Fruit fly (Drosophila melanogaster) whole organism, adult: ENCODE results near the gene VhaSFD.

ENCODE experiments used
- CG11617 ChIP-seq: fragments of 200-800 bp; sonication (Bioruptor generic); optimal IDR thresholded peaks from 2 replicates; lab custom pipeline; 2017; ENCODE audit warnings: mild to moderate bottlenecking, missing biosample characterization, missing genetic modification reagents, missing genetic modification characterization
- CG12768 ChIP-seq: fragments of 200-800 bp; sonication (Bioruptor generic); optimal IDR thresholded peaks from 2 replicates; lab custom pipeline; 2017; ENCODE audit warnings: missing biosample characterization, missing genetic modification characterization, mild to moderate bottlenecking, moderate library complexity, missing genetic modification reagents
- CG14711 ChIP-seq: fragments of 200-800 bp; sonication (Bioruptor generic); optimal IDR thresholded peaks from 2 replicates; lab custom pipeline; 2018; ENCODE audit warnings: missing biosample characterization, mild to moderate bottlenecking, missing genetic modification characterization, moderate library complexity
- CG1620 ChIP-seq: fragments of 200-800 bp; sonication (Bioruptor generic); optimal IDR thresholded peaks from 2 replicates; lab custom pipeline; 2016; ENCODE audit warnings: missing biosample characterization, missing genetic modification characterization
- CG33017 ChIP-seq: fragments of 200-800 bp; sonication (Bioruptor generic); optimal IDR thresholded peaks from 2 replicates; lab custom pipeline; 2018; ENCODE audit warnings: missing biosample characterization, mild to moderate bottlenecking, missing genetic modification characterization, moderate library complexity
- CG5204 ChIP-seq: fragments of 200-800 bp; sonication (Bioruptor generic); optimal IDR thresholded peaks from 2 replicates; lab custom pipeline; 2016; ENCODE audit warnings: missing biosample characterization, missing genetic modification characterization
- CG7045 ChIP-seq: fragments of 200-800 bp; sonication (Bioruptor generic); optimal IDR thresholded peaks from 2 replicates; lab custom pipeline; 2017; ENCODE audit warnings: missing biosample characterization, mild to moderate bottlenecking, missing genetic modification characterization
- CG7101 ChIP-seq: fragments of 200-800 bp; sonication (Bioruptor generic); optimal IDR thresholded peaks from 2 replicates; lab custom pipeline; 2018; ENCODE audit warnings: missing biosample characterization, mild to moderate bottlenecking, missing genetic modification characterization, moderate library complexity
- Clk ChIP-seq: fragments of 200-800 bp; sonication (Bioruptor generic); optimal IDR thresholded peaks from 2 replicates; lab custom pipeline; 2017; ENCODE audit warnings: missing biosample characterization, missing genetic modification characterization
- Crg-1 ChIP-seq: fragments of 200-800 bp; sonication (Bioruptor generic); optimal IDR thresholded peaks from 2 replicates; lab custom pipeline; 2016; ENCODE audit warnings: missing biosample characterization, missing genetic modification characterization
- Hr96 ChIP-seq: fragments of 200-800 bp; sonication (Bioruptor generic); optimal IDR thresholded peaks from 2 replicates; lab custom pipeline; 2016; ENCODE audit warnings: missing biosample characterization, missing genetic modification characterization
- Mnt ChIP-seq: fragments of 200-800 bp; sonication (Bioruptor generic); optimal IDR thresholded peaks from 2 replicates; lab custom pipeline; 2016; ENCODE audit warnings: missing biosample characterization, mild to moderate bottlenecking, missing genetic modification characterization
- bab1 ChIP-seq: fragments of 200-800 bp; sonication (Bioruptor generic); optimal IDR thresholded peaks from 3 replicates; lab custom pipeline; 2019; ENCODE audit warnings: missing biosample characterization, mild to moderate bottlenecking, missing genetic modification characterization, moderate library complexity
- cic ChIP-seq: fragments of 200-800 bp; sonication (Bioruptor generic); optimal IDR thresholded peaks from 2 replicates; lab custom pipeline; 2017; ENCODE audit warnings: missing biosample characterization, mild to moderate bottlenecking, missing genetic modification characterization, moderate library complexity
- cnc ChIP-seq, 2 experiments: fragments of >200 bp; optimal IDR thresholded peaks; 2 replicates each; lab custom pipeline; 2017
- kay ChIP-seq: fragments of 200-800 bp; sonication (Bioruptor generic); peaks from one replicate; lab custom pipeline; 2016; ENCODE audit warnings: missing biosample characterization, missing genetic modification characterization, borderline replicate concordance
- ovo ChIP-seq: fragments of 200-800 bp; sonication (Bioruptor generic); optimal IDR thresholded peaks from 2 replicates; lab custom pipeline; 2016; ENCODE audit warnings: missing biosample characterization, missing genetic modification characterization
- pad ChIP-seq: fragments of 200-800 bp; sonication (Bioruptor generic); optimal IDR thresholded peaks from 3 replicates; lab custom pipeline; 2017; ENCODE audit warnings: missing biosample characterization, missing genetic modification characterization, mild to moderate bottlenecking, moderate library complexity, missing genetic modification reagents
- tj ChIP-seq: fragments of 200-800 bp; sonication (Bioruptor generic); optimal IDR thresholded peaks from 3 replicates; lab custom pipeline; 2017; ENCODE audit warnings: missing biosample characterization, mild to moderate bottlenecking, missing genetic modification characterization, moderate library complexity
- toe ChIP-seq: fragments of 200-800 bp; sonication (Bioruptor generic); optimal IDR thresholded peaks from 2 replicates; lab custom pipeline; 2016; ENCODE audit warnings: missing biosample characterization, missing genetic modification characterization

The VhaSFD gene

dm6 chr2L:16752340-16752739, 24.7 kb upstream of the VhaSFD start:
- TF ChIP-seq Crg-1 (GFP tag; lab: Kevin White, UChicago) (no peak), tj (GFP tag; lab: Kevin White, UChicago) (peak; percentile 59)

- TF ChIP-seq Clk (GFP tag; lab: Kevin White, UChicago) (no peak), CG33017 (tag; lab: Kevin White, UChicago) (no peak), tj (GFP tag; lab: Kevin White, UChicago) (no peak), CG7101 (tag; lab: Kevin White, UChicago) (no peak), CG11617 (no peak), CG1620 (no peak), Crg-1 (GFP tag; lab: Kevin White, UChicago) (no peak), toe (GFP tag; lab: Kevin White, UChicago) (no peak), cic (GFP tag; lab: Kevin White, UChicago) (no peak), bab1 (GFP tag; lab: Kevin White, UChicago) (no peak), cnc (optimal IDR thresholded peaks at IDR 0.05; lab: Kevin White, UChicago) (no peak), pad (GFP tag; lab: Kevin White, UChicago) (no peak), kay (no peak), Hr96 (no peak), CG7045 (GFP tag; lab: Kevin White, UChicago) (no peak), CG14711 (tag; lab: Kevin White, UChicago) (no peak), Mnt (GFP tag; lab: Kevin White, UChicago) (no peak), CG5204 (GFP tag; lab: Kevin White, UChicago) (no peak), ovo (no peak), CG12768 (GFP tag; lab: Kevin White, UChicago) (no peak)
Observed at dm6 chr2L:16747145-16747544, 19.5 kb upstream of the VhaSFD start.

dm6 chr2L:16743055-16743805, 15.6 kb upstream of the VhaSFD start, which contains the start of the genes LSm7 and BuGZ:
TSS of gene LSm7 (minus strand) at chr2L:16743100.
TSS of gene BuGZ (plus strand) at chr2L:16743405.
- TF ChIP-seq Hr96 = peak; percentile 1
- peak; percentile 57 for TF ChIP-seq bab1 (GFP tag; lab: Kevin White, UChicago)
- no peak for TF ChIP-seq Crg-1 (GFP tag; lab: Kevin White, UChicago)
- TF ChIP-seq Mnt (GFP tag; lab: Kevin White, UChicago) = peak; percentile 75
- TF ChIP-seq cic (GFP tag; lab: Kevin White, UChicago) = no peak
- TF ChIP-seq tj (GFP tag; lab: Kevin White, UChicago) = peak; percentile 4
- peak; percentile 33 for TF ChIP-seq CG11617
- no peak for TF ChIP-seq CG14711 (tag; lab: Kevin White, UChicago)
- TF ChIP-seq pad (GFP tag; lab: Kevin White, UChicago) = peak; percentile 26

- no peak for TF ChIP-seq bab1 (GFP tag; lab: Kevin White, UChicago)
- TF ChIP-seq CG7101 (tag; lab: Kevin White, UChicago) = no peak
- TF ChIP-seq Mnt (GFP tag; lab: Kevin White, UChicago) = no peak
- no peak for TF ChIP-seq Crg-1 (GFP tag; lab: Kevin White, UChicago)
- no peak for TF ChIP-seq Clk (GFP tag; lab: Kevin White, UChicago)
- TF ChIP-seq cnc (optimal IDR thresholded peaks at IDR 0.05; lab: Kevin White, UChicago) = no peak
- no peak for TF ChIP-seq tj (GFP tag; lab: Kevin White, UChicago)
- TF ChIP-seq kay = no peak
- TF ChIP-seq CG1620 = no peak
- TF ChIP-seq CG7045 (GFP tag; lab: Kevin White, UChicago) = no peak
- no peak for TF ChIP-seq CG5204 (GFP tag; lab: Kevin White, UChicago)
- no peak for TF ChIP-seq Hr96
- no peak for TF ChIP-seq ovo
- TF ChIP-seq cic (GFP tag; lab: Kevin White, UChicago) = no peak
- TF ChIP-seq CG11617 = no peak
- no peak for TF ChIP-seq CG33017 (tag; lab: Kevin White, UChicago)
- no peak for TF ChIP-seq toe (GFP tag; lab: Kevin White, UChicago)
- TF ChIP-seq pad (GFP tag; lab: Kevin White, UChicago) = no peak
- TF ChIP-seq CG14711 (tag; lab: Kevin White, UChicago) = no peak
- TF ChIP-seq CG12768 (GFP tag; lab: Kevin White, UChicago) = no peak
Observed at dm6 chr2L:16738206-16738900, 10.7 kb upstream of the VhaSFD start, which contains the start of the genes glu and ChLD3. TSS of gene glu (minus strand) at chr2L:16738388. TSS of gene ChLD3 (plus strand) at chr2L:16738850.

dm6 chr2L:16732338-16732892, 4.8 kb upstream of the VhaSFD start, which contains the start of gene Nubp1:
TSS of gene Nubp1 (plus strand) at chr2L:16732550.
- TF ChIP-seq CG14711 (tag; lab: Kevin White, UChicago) = no peak
- TF ChIP-seq Crg-1 (GFP tag; lab: Kevin White, UChicago) = no peak
- TF ChIP-seq cic (GFP tag; lab: Kevin White, UChicago) = no peak
- no peak for TF ChIP-seq tj (GFP tag; lab: Kevin White, UChicago)
- no peak for TF ChIP-seq ovo
- TF ChIP-seq CG11617 = no peak
- no peak for TF ChIP-seq cnc (optimal IDR thresholded peaks at IDR 0.05; lab: Kevin White, UChicago)
